Worm (Caenorhabditis elegans): ENCODE measurements around the gene ZK682.7.

DNA sequence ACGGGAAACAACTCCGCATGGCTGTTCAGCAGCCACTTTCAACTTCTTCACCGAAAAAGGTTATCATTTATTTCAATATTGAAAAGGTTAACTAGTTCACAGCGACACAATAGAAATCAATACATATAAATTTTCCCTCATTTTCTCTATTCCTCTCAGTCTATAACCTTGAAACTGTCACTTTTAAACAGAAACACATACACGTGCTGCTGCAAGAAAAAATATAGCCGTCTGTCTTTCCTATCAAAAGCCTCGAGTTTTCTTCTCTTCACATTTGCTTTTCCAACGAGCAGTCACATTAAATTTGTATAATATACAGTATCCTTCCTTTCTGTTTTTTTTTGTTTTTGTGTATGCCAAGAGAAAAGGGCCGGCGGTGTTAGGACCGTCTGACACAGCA, 32.2 kb upstream of the ZK682.7 start:
- TF ChIP-seq tbx-37 (GFP tag; conservative IDR thresholded peaks at IDR 0.05) (no peak), ama-1 (optimal IDR thresholded peaks at IDR 0.05) (no peak), flt-1 (GFP tag; IDR thresholded peaks at IDR 0.05) (no peak), ceh-13 (GFP tag; optimal IDR thresholded peaks at IDR 0.05) (no peak), ceh-36 (tag; optimal IDR thresholded peaks at IDR 0.05) (no peak)
